Fruit fly (Drosophila melanogaster) whole organism, embryonic: ENCODE measurements around the gene CG2794.

ENCODE experiments used
- ATbp ChIP-seq: fragments of 200-800 bp; sonication (Bioruptor generic); optimal IDR thresholded peaks from 2 replicates; lab custom pipeline; 2017; ENCODE audit warnings: missing biosample characterization, mild to moderate bottlenecking, missing genetic modification characterization, missing genetic modification reagents
- B-H1 ChIP-seq: fragments of 200-800 bp; sonication (Bioruptor generic); IDR thresholded peaks from 3 replicates; pipeline ENCODE4 v1.3.6; 2022; ENCODE audit warnings: missing biosample characterization, missing genetic modification characterization
- Blimp-1 ChIP-seq: fragments of 200-800 bp; sonication (Bioruptor generic); optimal IDR thresholded peaks from 3 replicates; lab custom pipeline; 2018; ENCODE audit warnings: missing biosample characterization, missing genetic modification characterization, mild to moderate bottlenecking, moderate library complexity, missing genetic modification reagents
- CG10366 ChIP-seq: fragments of 200-800 bp; sonication (Bioruptor generic); IDR thresholded peaks from 2 replicates; pipeline ENCODE4 v1.3.6; 2022; ENCODE audit warnings: missing biosample characterization, missing genetic modification characterization
- CG11560 ChIP-seq: fragments of 200-800 bp; sonication (Bioruptor generic); IDR thresholded peaks from 3 replicates; pipeline ENCODE4 v1.3.6; 2022; ENCODE audit warnings: missing biosample characterization, missing genetic modification characterization
- CG11723 ChIP-seq: fragments of 200-800 bp; sonication (Bioruptor generic); optimal IDR thresholded peaks from 2 replicates; lab custom pipeline; 2017; ENCODE audit warnings: missing biosample characterization, mild to moderate bottlenecking, missing genetic modification characterization
- CG14710 ChIP-seq: fragments of 200-800 bp; sonication (Bioruptor generic); optimal IDR thresholded peaks from 3 replicates; lab custom pipeline; 2019; ENCODE audit warnings: missing biosample characterization, mild to moderate bottlenecking, missing genetic modification characterization, moderate library complexity
- CG15479 ChIP-seq: fragments of 200-800 bp; sonication (Bioruptor generic); optimal IDR thresholded peaks from 3 replicates; lab custom pipeline; 2019; ENCODE audit warnings: missing biosample characterization, mild to moderate bottlenecking, missing genetic modification characterization, moderate library complexity
- CG1832 ChIP-seq: fragments of 200-800 bp; sonication (Bioruptor generic); optimal IDR thresholded peaks from 2 replicates; lab custom pipeline; 2017; ENCODE audit warnings: missing biosample characterization, mild to moderate bottlenecking, missing genetic modification characterization, inconsistent platforms
- CG2116 ChIP-seq: fragments of 200-800 bp; sonication (Bioruptor generic); optimal IDR thresholded peaks from 3 replicates; lab custom pipeline; 2018; ENCODE audit warnings: missing biosample characterization, mild to moderate bottlenecking, missing genetic modification characterization
- CG31365 ChIP-seq: fragments of 200-800 bp; sonication (Bioruptor generic); optimal IDR thresholded peaks from 2 replicates; lab custom pipeline; 2018; ENCODE audit warnings: missing biosample characterization, mild to moderate bottlenecking, missing genetic modification characterization
- CG5245 ChIP-seq: fragments of 200-800 bp; sonication (Bioruptor generic); optimal IDR thresholded peaks from 3 replicates; lab custom pipeline; 2016; ENCODE audit warnings: missing biosample characterization, missing genetic modification characterization
- CG6683 ChIP-seq: fragments of 200-800 bp; sonication (Bioruptor generic); optimal IDR thresholded peaks from 2 replicates; lab custom pipeline; 2017; ENCODE audit warnings: missing biosample characterization, mild to moderate bottlenecking, missing genetic modification characterization, missing genetic modification reagents
- CG8281 ChIP-seq: fragments of 200-800 bp; sonication (Bioruptor generic); optimal IDR thresholded peaks from 2 replicates; lab custom pipeline; 2018; ENCODE audit warnings: missing biosample characterization, mild to moderate bottlenecking, missing genetic modification characterization, moderate library complexity
- CoRest ChIP-seq: fragments of 200-800 bp; sonication (Bioruptor generic); optimal IDR thresholded peaks from 3 replicates; lab custom pipeline; 2018; ENCODE audit warnings: missing biosample characterization, mild to moderate bottlenecking, missing genetic modification characterization, moderate library complexity
- D ChIP-seq, 2 experiments: fragments of 200-800 bp in 1 of 2; fragments of >200 bp in 1 of 2; sonication (Bioruptor generic) in 1 of 2; optimal IDR thresholded peaks; 2 replicates in 1 of 2; 3 replicates in 1 of 2; lab custom pipeline; 2017; ENCODE audit warnings: mild to moderate bottlenecking in 1 of 2, missing biosample characterization in 1 of 2, missing genetic modification characterization in 1 of 2, missing genetic modification reagents in 1 of 2
- Dp ChIP-seq: fragments of 200-800 bp; sonication (Bioruptor generic); optimal IDR thresholded peaks from 2 replicates; lab custom pipeline; 2018; ENCODE audit warnings: missing biosample characterization, mild to moderate bottlenecking, missing genetic modification characterization, moderate library complexity
- Ets65A ChIP-seq: fragments of 200-800 bp; sonication (Bioruptor generic); peaks from one replicate; lab custom pipeline; 2016; ENCODE audit warnings: missing biosample characterization, missing genetic modification characterization
- Fer3 ChIP-seq: fragments of 200-800 bp; sonication (Bioruptor generic); optimal IDR thresholded peaks from 2 replicates; lab custom pipeline; 2018; ENCODE audit warnings: missing biosample characterization, mild to moderate bottlenecking, missing genetic modification characterization, moderate library complexity
- HLH3B ChIP-seq: fragments of 200-800 bp; sonication (Bioruptor generic); IDR thresholded peaks from 2 replicates; pipeline ENCODE4 v1.3.6; 2022; ENCODE audit warnings: missing biosample characterization, missing genetic modification characterization
- Hsf ChIP-seq: fragments of 200-800 bp; sonication (Bioruptor generic); optimal IDR thresholded peaks from 3 replicates; lab custom pipeline; 2016; ENCODE audit warnings: missing biosample characterization, missing genetic modification characterization
- Jarid2 ChIP-seq: fragments of 200-800 bp; sonication (Bioruptor generic); optimal IDR thresholded peaks from 3 replicates; lab custom pipeline; 2017; ENCODE audit warnings: mild to moderate bottlenecking, missing biosample characterization, missing genetic modification reagents, missing genetic modification characterization
- Lim3 ChIP-seq: fragments of 200-800 bp; sonication (Bioruptor generic); IDR thresholded peaks from 2 replicates; pipeline ENCODE4 v1.3.6; 2022; ENCODE audit warnings: missing biosample characterization, missing genetic modification characterization
- Max ChIP-seq: fragments of 200-800 bp; sonication (Bioruptor generic); optimal IDR thresholded peaks from 2 replicates; lab custom pipeline; 2016; ENCODE audit warnings: missing biosample characterization, mild to moderate bottlenecking, missing genetic modification characterization
- NC2β ChIP-seq: fragments of 200-800 bp; sonication (Bioruptor generic); optimal IDR thresholded peaks from 2 replicates; lab custom pipeline; 2016; ENCODE audit warnings: missing biosample characterization, missing genetic modification characterization
- NFAT ChIP-seq: fragments of 200-800 bp; sonication (Bioruptor generic); IDR thresholded peaks from 2 replicates; pipeline ENCODE4 v1.3.6; 2022; ENCODE audit warnings: missing biosample characterization, missing genetic modification characterization
- Nf-YB ChIP-seq: fragments of 200-800 bp; sonication (Bioruptor generic); optimal IDR thresholded peaks from 3 replicates; lab custom pipeline; 2019; ENCODE audit warnings: missing biosample characterization, mild to moderate bottlenecking, missing genetic modification characterization, moderate library complexity
- Optix ChIP-seq: fragments of 200-800 bp; sonication (Bioruptor generic); IDR thresholded peaks from 3 replicates; pipeline ENCODE4 v1.3.6; 2022; ENCODE audit warnings: missing biosample characterization, missing genetic modification characterization
- Rx ChIP-seq: fragments of 200-800 bp; sonication (Bioruptor generic); IDR thresholded peaks from 2 replicates; pipeline ENCODE4 v1.3.6; 2022; ENCODE audit warnings: missing biosample characterization, missing genetic modification characterization
- Trl ChIP-seq, 3 experiments: fragments of >200 bp in 2 of 3; fragments of 200-800 bp in 1 of 3; sonication (Bioruptor generic) in 1 of 3; optimal IDR thresholded peaks; 2 replicates in 1 of 3; 3 replicates in 2 of 3; lab custom pipeline; 2016 to 2017; ENCODE audit warnings: missing biosample characterization in 1 of 3, missing genetic modification characterization in 1 of 3
- ac ChIP-seq: fragments of 200-800 bp; sonication (Bioruptor generic); optimal IDR thresholded peaks from 3 replicates; lab custom pipeline; 2017; ENCODE audit warnings: missing biosample characterization, mild to moderate bottlenecking, missing genetic modification characterization
- aop ChIP-seq: fragments of 200-800 bp; sonication (Bioruptor generic); IDR thresholded peaks from 2 replicates; pipeline ENCODE4 v1.3.6; 2022; ENCODE audit warnings: missing biosample characterization, missing genetic modification characterization
- cad ChIP-seq: fragments of >200 bp; optimal IDR thresholded peaks from 2 replicates; lab custom pipeline; 2017; ENCODE audit warnings: missing biosample characterization, missing genetic modification characterization
- chinmo ChIP-seq: fragments of 200-800 bp; sonication (Bioruptor generic); IDR thresholded peaks from 4 replicates; pipeline ENCODE4 v1.3.6; 2022; ENCODE audit warnings: missing biosample characterization, missing genetic modification characterization; ENCODE audit not compliant: partially characterized antibody
- ewg ChIP-seq: fragments of 200-800 bp; sonication (Bioruptor generic); optimal IDR thresholded peaks from 3 replicates; lab custom pipeline; 2017; ENCODE audit warnings: mild to moderate bottlenecking, missing biosample characterization, missing genetic modification reagents, missing genetic modification characterization
- gsb-n ChIP-seq: fragments of 200-800 bp; sonication (Bioruptor generic); optimal IDR thresholded peaks from 3 replicates; lab custom pipeline; 2018; ENCODE audit warnings: missing biosample characterization, mild to moderate bottlenecking, missing genetic modification characterization
- ham ChIP-seq: fragments of 200-800 bp; sonication (Bioruptor generic); IDR thresholded peaks from 2 replicates; pipeline ENCODE4 v1.3.6; 2022; ENCODE audit warnings: missing biosample characterization, missing genetic modification characterization
- hbn ChIP-seq: fragments of 200-800 bp; sonication (Bioruptor generic); IDR thresholded peaks from 2 replicates; pipeline ENCODE4 v1.3.6; 2022; ENCODE audit warnings: missing biosample characterization, missing genetic modification characterization; ENCODE audit not compliant: partially characterized antibody
- lov ChIP-seq, 2 experiments: fragments of 200-800 bp in 1 of 2; fragments of >200 bp in 1 of 2; sonication (Bioruptor generic) in 1 of 2; IDR thresholded peaks in 1 of 2; optimal IDR thresholded peaks in 1 of 2; 2 replicates in 1 of 2; 3 replicates in 1 of 2; pipeline versions ENCODE4 v1.3.6 to Lab custom; 2017 to 2022; ENCODE audit warnings: missing biosample characterization in 1 of 2, missing genetic modification characterization in 1 of 2
- mld ChIP-seq: fragments of 200-800 bp; sonication (Bioruptor generic); IDR thresholded peaks from 3 replicates; pipeline ENCODE4 v1.3.6; 2022; ENCODE audit warnings: missing biosample characterization, missing genetic modification characterization; ENCODE audit not compliant: partially characterized antibody
- org-1 ChIP-seq: fragments of 200-800 bp; sonication (Bioruptor generic); optimal IDR thresholded peaks from 2 replicates; lab custom pipeline; 2017; ENCODE audit warnings: missing biosample characterization, missing genetic modification characterization
- sens ChIP-seq: fragments of 200-800 bp; sonication (Bioruptor generic); peaks from one replicate; lab custom pipeline; 2016; ENCODE audit warnings: missing biosample characterization, missing genetic modification characterization
- vnd ChIP-seq: fragments of 200-800 bp; sonication (Bioruptor generic); IDR thresholded peaks from 3 replicates; pipeline ENCODE4 v1.3.6; 2022; ENCODE audit warnings: missing biosample characterization, missing genetic modification characterization; ENCODE audit not compliant: partially characterized antibody
- wdn ChIP-seq: fragments of 200-800 bp; sonication (Bioruptor generic); IDR thresholded peaks from 2 replicates; pipeline ENCODE4 v1.3.6; 2022; ENCODE audit warnings: missing biosample characterization, missing genetic modification characterization
- wek ChIP-seq: fragments of 200-800 bp; sonication (Bioruptor generic); optimal IDR thresholded peaks from 3 replicates; lab custom pipeline; 2018; ENCODE audit warnings: missing biosample characterization, mild to moderate bottlenecking, missing genetic modification characterization, moderate library complexity
- zfh1 ChIP-seq: fragments of 200-800 bp; sonication (Bioruptor generic); IDR thresholded peaks from 3 replicates; pipeline ENCODE4 v1.3.6; 2022; ENCODE audit warnings: missing biosample characterization, missing genetic modification characterization

CG2794 gene

DNA sequence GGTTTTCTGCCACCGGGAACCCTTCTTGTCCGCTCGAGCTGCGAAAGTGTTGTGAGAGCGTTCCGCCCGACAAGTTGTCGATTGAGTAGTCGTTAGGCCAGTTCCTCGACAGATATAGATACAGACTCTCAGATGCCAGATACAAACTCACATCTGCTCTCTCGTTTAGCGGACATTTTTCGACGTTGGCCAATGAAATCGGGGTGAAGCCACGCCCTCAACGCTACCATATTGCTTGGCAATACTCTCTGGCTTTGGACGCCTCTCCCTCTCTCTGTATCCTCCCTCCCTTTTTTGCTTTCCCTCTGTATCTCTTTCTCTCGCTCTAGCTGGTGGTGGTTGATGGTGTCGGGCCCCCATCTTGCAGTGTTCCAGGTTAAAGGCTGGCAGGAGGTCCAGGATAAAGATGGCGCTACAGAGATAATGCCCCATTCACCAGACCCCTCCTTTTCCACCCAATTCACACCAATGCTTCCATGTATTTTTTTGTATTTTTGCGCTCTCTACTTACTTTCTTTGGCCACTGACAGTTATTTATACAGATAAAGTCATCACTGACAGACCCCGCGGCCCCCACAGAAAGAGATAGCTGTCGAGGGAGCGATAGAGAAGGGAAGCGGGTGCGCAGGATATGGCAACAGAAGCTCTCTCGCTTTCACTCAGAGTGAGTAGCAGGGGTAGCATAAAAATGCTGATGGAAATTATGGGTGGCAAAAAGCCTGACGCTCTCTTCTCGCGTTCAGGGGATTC lies 30.8 kb downstream of the CG2794 start, which contains the start of gene Gsc (continued):
- TF ChIP-seq sens, result peak; percentile 27
- TF ChIP-seq Rx (GFP tag; lab: Robert Waterston, UW), result no peak
- TF ChIP-seq ewg (GFP tag; lab: Kevin White, UChicago), result peak; percentile 48
- TF ChIP-seq aop (GFP tag; lab: Robert Waterston, UW), result no peak
- 0 out of 2 replicates have a peak, but pooled peaks have one; percentile 17 for TF ChIP-seq hbn (GFP tag; lab: Robert Waterston, UW)
- TF ChIP-seq Trl (optimal IDR thresholded peaks at IDR 0.05; lab: Kevin White, UChicago), result peak; percentile 78 to 97
- TF ChIP-seq Trl (GFP tag; optimal IDR thresholded peaks at IDR 0.05; lab: Kevin White, UChicago), result no peak
- 0 out of 4 replicates have a peak, but pooled peaks have one; percentile 28 for TF ChIP-seq chinmo (GFP tag; lab: Robert Waterston, UW)
- TF ChIP-seq Hsf (GFP tag; lab: Kevin White, UChicago), result no peak
- TF ChIP-seq ham (GFP tag; lab: Robert Waterston, UW), result no peak
- TF ChIP-seq CoRest (tag; lab: Kevin White, UChicago), result peak; percentile 32

DNA sequence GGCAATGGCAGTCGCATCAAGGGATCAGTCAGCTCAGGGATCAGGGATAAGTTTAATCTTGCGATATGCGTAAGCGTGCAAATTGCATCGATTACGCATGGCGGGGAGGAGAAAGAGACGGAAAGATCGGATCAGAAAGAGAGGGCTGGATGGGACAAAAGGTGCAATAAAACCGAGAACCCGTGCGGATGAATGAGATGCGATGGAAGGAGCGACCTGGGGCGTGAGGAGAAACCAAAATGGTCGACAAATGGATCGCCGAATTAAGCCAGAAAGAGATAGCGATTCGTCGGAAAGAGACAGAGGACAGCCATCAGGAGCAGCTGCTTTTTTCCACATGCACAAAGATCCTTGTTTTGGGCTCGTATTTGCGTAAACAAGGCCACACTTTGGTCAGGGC lies 33.8 kb downstream of the CG2794 start:
- TF ChIP-seq vnd (GFP tag; lab: Robert Waterston, UW) (no peak), NFAT (GFP tag; lab: Robert Waterston, UW) (no peak), Lim3 (no peak), wdn (GFP tag; lab: Robert Waterston, UW) (no peak), Dp (GFP tag; lab: Kevin White, UChicago) (no peak), CG6683 (GFP tag; lab: Kevin White, UChicago) (no peak), CG14710 (tag; lab: Kevin White, UChicago) (no peak), lov (optimal IDR thresholded peaks at IDR 0.05; lab: Kevin White, UChicago) (no peak), lov (GFP tag; IDR thresholded peaks at IDR 0.05; lab: Robert Waterston, UW) (no peak), CG11560 (tag; lab: Robert Waterston, UW) (no peak), CG10366 (GFP tag; lab: Robert Waterston, UW) (no peak), wek (GFP tag; lab: Kevin White, UChicago) (no peak), org-1 (GFP tag; lab: Kevin White, UChicago) (no peak), Jarid2 (no peak), Ets65A (GFP tag; lab: Kevin White, UChicago) (peak; percentile 81), mld (no peak), hbn (GFP tag; lab: Robert Waterston, UW) (no peak), gsb-n (tag; lab: Kevin White, UChicago) (peak; percentile 22), D (optimal IDR thresholded peaks at IDR 0.05; lab: Kevin White, UChicago) (peak; percentile 63), D (GFP tag; optimal IDR thresholded peaks at IDR 0.05; lab: Kevin White, UChicago) (no peak), ATbp (GFP tag; lab: Kevin White, UChicago) (no peak), CG11723 (GFP tag; lab: Kevin White, UChicago) (no peak), Fer3 (tag; lab: Kevin White, UChicago) (no peak), B-H1 (GFP tag; lab: Robert Waterston, UW) (no peak), Max (no peak), ac (GFP tag; lab: Kevin White, UChicago) (peak; percentile 11), CG2116 (no peak), NC2β (GFP tag; lab: Kevin White, UChicago) (no peak), CG31365 (tag; lab: Kevin White, UChicago) (no peak), CG15479 (peak; percentile 47), zfh1 (GFP tag; lab: Robert Waterston, UW) (0 out of 3 replicates have a peak, but pooled peaks have one; percentile 20), CG8281 (tag; lab: Kevin White, UChicago) (no peak), CG1832 (GFP tag; lab: Kevin White, UChicago) (peak; percentile 38), Blimp-1 (no peak), cad (GFP tag; lab: Kevin White, UChicago) (peak; percentile 69), CG5245 (GFP tag; lab: Kevin White, UChicago) (no peak), HLH3B (GFP tag; lab: Robert Waterston, UW) (no peak), Nf-YB (GFP tag; lab: Kevin White, UChicago) (peak; percentile 59), Optix (GFP tag; lab: Robert Waterston, UW) (no peak)
